Fruit fly (Drosophila melanogaster) whole organism, embryonic: ENCODE measurements around the gene mio.
A peak's percentile ranks its signal among the peaks of the same experiment; 100 is the strongest.

ENCODE experiments used
- Atf-2 ChIP-seq: fragments of 200-800 bp; sonication (Bioruptor generic); optimal IDR thresholded peaks from 2 replicates; lab custom pipeline; 2016; ENCODE audit warnings: missing biosample characterization, missing genetic modification characterization
- Bdp1 ChIP-seq: fragments of 200-800 bp; sonication (Bioruptor generic); optimal IDR thresholded peaks from 3 replicates; lab custom pipeline; 2016; ENCODE audit warnings: missing biosample characterization, missing genetic modification characterization
- C15 ChIP-seq: fragments of 200-800 bp; sonication (Bioruptor generic); IDR thresholded peaks from 3 replicates; pipeline ENCODE4 v1.3.6; 2022; ENCODE audit warnings: missing biosample characterization, missing genetic modification characterization
- CG10267 ChIP-seq: fragments of 200-800 bp; sonication (Bioruptor generic); optimal IDR thresholded peaks from 2 replicates; lab custom pipeline; 2018; ENCODE audit warnings: missing biosample characterization, mild to moderate bottlenecking, missing genetic modification characterization, moderate library complexity
- CG10565 ChIP-seq: fragments of 200-800 bp; sonication (Bioruptor generic); optimal IDR thresholded peaks from 3 replicates; lab custom pipeline; 2016; ENCODE audit warnings: missing biosample characterization, mild to moderate bottlenecking, missing genetic modification characterization
- CG10654 ChIP-seq: fragments of 200-800 bp; sonication (Bioruptor generic); optimal IDR thresholded peaks from 2 replicates; lab custom pipeline; 2016; ENCODE audit warnings: missing biosample characterization, missing genetic modification characterization
- CG11085 ChIP-seq: fragments of 200-800 bp; sonication (Bioruptor generic); IDR thresholded peaks from 2 replicates; pipeline ENCODE4 v1.3.6; 2022; ENCODE audit warnings: missing biosample characterization, missing genetic modification characterization
- CG12071 ChIP-seq: fragments of 200-800 bp; sonication (Bioruptor generic); optimal IDR thresholded peaks from 3 replicates; lab custom pipeline; 2018; ENCODE audit warnings: missing biosample characterization, mild to moderate bottlenecking, missing genetic modification characterization
- CG12391 ChIP-seq: fragments of 200-800 bp; sonication (Bioruptor generic); optimal IDR thresholded peaks from 3 replicates; lab custom pipeline; 2018; ENCODE audit warnings: missing biosample characterization, mild to moderate bottlenecking, missing genetic modification characterization, moderate library complexity
- CG13123 ChIP-seq: fragments of 200-800 bp; sonication (Bioruptor generic); optimal IDR thresholded peaks from 2 replicates; lab custom pipeline; 2016; ENCODE audit warnings: missing biosample characterization, missing genetic modification characterization
- CG13894 ChIP-seq: fragments of 200-800 bp; sonication (Bioruptor generic); optimal IDR thresholded peaks from 3 replicates; lab custom pipeline; 2018; ENCODE audit warnings: missing biosample characterization, mild to moderate bottlenecking, missing genetic modification characterization, moderate library complexity
- CG14050 ChIP-seq: fragments of 200-800 bp; sonication (Bioruptor generic); IDR thresholded peaks from 3 replicates; pipeline ENCODE4 v1.3.6; 2022; ENCODE audit warnings: missing biosample characterization, missing genetic modification characterization
- CG17186 ChIP-seq: fragments of 200-800 bp; sonication (Bioruptor generic); optimal IDR thresholded peaks from 3 replicates; lab custom pipeline; 2017; ENCODE audit warnings: missing biosample characterization, missing genetic modification reagents, missing genetic modification characterization
- CG17912 ChIP-seq: fragments of 200-800 bp; sonication (Bioruptor generic); optimal IDR thresholded peaks from 2 replicates; lab custom pipeline; 2018; ENCODE audit warnings: missing biosample characterization, mild to moderate bottlenecking, missing genetic modification characterization
- CG2116 ChIP-seq: fragments of 200-800 bp; sonication (Bioruptor generic); optimal IDR thresholded peaks from 3 replicates; lab custom pipeline; 2018; ENCODE audit warnings: missing biosample characterization, mild to moderate bottlenecking, missing genetic modification characterization
- CG33557 ChIP-seq: fragments of 200-800 bp; sonication (Bioruptor generic); optimal IDR thresholded peaks from 2 replicates; lab custom pipeline; 2019; ENCODE audit warnings: missing biosample characterization, mild to moderate bottlenecking, missing genetic modification characterization, moderate library complexity
- CG4282 ChIP-seq: fragments of 200-800 bp; sonication (Bioruptor generic); optimal IDR thresholded peaks from 2 replicates; lab custom pipeline; 2016; ENCODE audit warnings: missing biosample characterization, missing genetic modification characterization
- CG4424 ChIP-seq: fragments of 200-800 bp; sonication (Bioruptor generic); optimal IDR thresholded peaks from 3 replicates; lab custom pipeline; 2016; ENCODE audit warnings: missing biosample characterization, missing genetic modification characterization
- CG6654 ChIP-seq: fragments of 200-800 bp; sonication (Bioruptor generic); optimal IDR thresholded peaks from 2 replicates; lab custom pipeline; 2017; ENCODE audit warnings: missing biosample characterization, mild to moderate bottlenecking, missing genetic modification characterization
- CG8281 ChIP-seq: fragments of 200-800 bp; sonication (Bioruptor generic); optimal IDR thresholded peaks from 2 replicates; lab custom pipeline; 2018; ENCODE audit warnings: missing biosample characterization, mild to moderate bottlenecking, missing genetic modification characterization, moderate library complexity
- CG8359 ChIP-seq: fragments of 200-800 bp; sonication (Bioruptor generic); optimal IDR thresholded peaks from 2 replicates; lab custom pipeline; 2017; ENCODE audit warnings: missing biosample characterization, mild to moderate bottlenecking, missing genetic modification characterization, borderline replicate concordance
- CG8944 ChIP-seq: fragments of 200-800 bp; sonication (Bioruptor generic); optimal IDR thresholded peaks from 3 replicates; lab custom pipeline; 2016; ENCODE audit warnings: missing biosample characterization, missing genetic modification characterization
- D19A ChIP-seq: fragments of 200-800 bp; optimal IDR thresholded peaks from 3 replicates; lab custom pipeline; 2019; ENCODE audit warnings: missing biosample characterization, mild to moderate bottlenecking, missing genetic modification characterization, moderate library complexity
- Elba2 ChIP-seq: fragments of 200-800 bp; sonication (Bioruptor generic); optimal IDR thresholded peaks from 3 replicates; lab custom pipeline; 2016; ENCODE audit warnings: missing biosample characterization, missing genetic modification characterization
- Ets65A ChIP-seq: fragments of 200-800 bp; sonication (Bioruptor generic); peaks from one replicate; lab custom pipeline; 2016; ENCODE audit warnings: missing biosample characterization, missing genetic modification characterization
- H2.0 ChIP-seq: fragments of 200-800 bp; sonication (Bioruptor generic); IDR thresholded peaks from 2 replicates; pipeline ENCODE4 v1.3.6; 2022; ENCODE audit warnings: missing biosample characterization, missing genetic modification characterization
- Hr78 ChIP-seq, 2 experiments: fragments of 200-800 bp in 1 of 2; fragments of >200 bp in 1 of 2; sonication (Bioruptor generic) in 1 of 2; optimal IDR thresholded peaks; 2 replicates each; lab custom pipeline; 2017 to 2019; ENCODE audit warnings: missing biosample characterization in 2 of 2, missing genetic modification characterization in 2 of 2, mild to moderate bottlenecking in 1 of 2, moderate library complexity in 1 of 2
- Mes4 ChIP-seq: fragments of 200-800 bp; sonication (Bioruptor generic); optimal IDR thresholded peaks from 2 replicates; lab custom pipeline; 2016; ENCODE audit warnings: missing biosample characterization, missing genetic modification characterization
- Nf-YA ChIP-seq: fragments of 200-800 bp; sonication (Bioruptor generic); IDR thresholded peaks from 2 replicates; pipeline ENCODE4 v1.3.6; 2022; ENCODE audit warnings: missing biosample characterization, missing genetic modification characterization
- NfI ChIP-seq: fragments of 200-800 bp; sonication (Bioruptor generic); optimal IDR thresholded peaks from 3 replicates; lab custom pipeline; 2018; ENCODE audit warnings: missing biosample characterization, mild to moderate bottlenecking, missing genetic modification characterization, moderate library complexity
- Poxn ChIP-seq: fragments of 200-800 bp; sonication (Bioruptor generic); IDR thresholded peaks from 2 replicates; pipeline ENCODE4 v1.3.6; 2022; ENCODE audit warnings: missing biosample characterization, missing genetic modification characterization
- aop ChIP-seq: fragments of 200-800 bp; sonication (Bioruptor generic); IDR thresholded peaks from 2 replicates; pipeline ENCODE4 v1.3.6; 2022; ENCODE audit warnings: missing biosample characterization, missing genetic modification characterization
- ash1 ChIP-seq: fragments of 200-800 bp; sonication (Bioruptor generic); optimal IDR thresholded peaks from 2 replicates; lab custom pipeline; 2018; ENCODE audit warnings: missing biosample characterization, mild to moderate bottlenecking, missing genetic modification characterization
- az2 ChIP-seq: fragments of 200-800 bp; sonication (Bioruptor generic); optimal IDR thresholded peaks from 3 replicates; lab custom pipeline; 2016; ENCODE audit warnings: missing biosample characterization, missing genetic modification characterization
- br ChIP-seq: fragments of >200 bp; optimal IDR thresholded peaks from 2 replicates; lab custom pipeline; 2017
- dysf ChIP-seq: fragments of 200-800 bp; sonication (Bioruptor generic); IDR thresholded peaks from 3 replicates; pipeline ENCODE4 v1.3.6; 2022; ENCODE audit warnings: missing biosample characterization, missing genetic modification characterization
- fd3F ChIP-seq: fragments of 200-800 bp; sonication (Bioruptor generic); optimal IDR thresholded peaks from 2 replicates; lab custom pipeline; 2018; ENCODE audit warnings: missing biosample characterization, mild to moderate bottlenecking, missing genetic modification characterization, moderate library complexity
- fd64A ChIP-seq: fragments of 200-800 bp; sonication (Bioruptor generic); optimal IDR thresholded peaks from 3 replicates; lab custom pipeline; 2018; ENCODE audit warnings: missing biosample characterization, mild to moderate bottlenecking, missing genetic modification characterization
- fd96Cb ChIP-seq: fragments of 200-800 bp; sonication (Bioruptor generic); optimal IDR thresholded peaks from 2 replicates; lab custom pipeline; 2018; ENCODE audit warnings: missing biosample characterization, mild to moderate bottlenecking, missing genetic modification characterization, moderate library complexity
- gcm ChIP-seq: fragments of 200-800 bp; sonication (Bioruptor generic); optimal IDR thresholded peaks from 2 replicates; lab custom pipeline; 2019; ENCODE audit warnings: missing biosample characterization, mild to moderate bottlenecking, missing genetic modification characterization, moderate library complexity
- hbn ChIP-seq: fragments of 200-800 bp; sonication (Bioruptor generic); IDR thresholded peaks from 2 replicates; pipeline ENCODE4 v1.3.6; 2022; ENCODE audit warnings: missing biosample characterization, missing genetic modification characterization; ENCODE audit not compliant: partially characterized antibody
- hkb ChIP-seq, 2 experiments: fragments of 200-800 bp in 1 of 2; fragments of >200 bp in 1 of 2; sonication (Bioruptor generic) in 1 of 2; IDR thresholded peaks in 1 of 2; optimal IDR thresholded peaks in 1 of 2; 2 replicates each; pipeline versions ENCODE4 v1.3.6 to Lab custom; 2017 to 2022; ENCODE audit warnings: missing biosample characterization in 1 of 2, missing genetic modification characterization in 1 of 2
- kah ChIP-seq: fragments of 200-800 bp; sonication (Bioruptor generic); optimal IDR thresholded peaks from 2 replicates; lab custom pipeline; 2018; ENCODE audit warnings: missing biosample characterization, mild to moderate bottlenecking, missing genetic modification characterization
- lilli ChIP-seq: fragments of 200-800 bp; sonication (Bioruptor generic); optimal IDR thresholded peaks from 3 replicates; lab custom pipeline; 2016; ENCODE audit warnings: missing biosample characterization, missing genetic modification characterization
- mld ChIP-seq: fragments of 200-800 bp; sonication (Bioruptor generic); IDR thresholded peaks from 3 replicates; pipeline ENCODE4 v1.3.6; 2022; ENCODE audit warnings: missing biosample characterization, missing genetic modification characterization; ENCODE audit not compliant: partially characterized antibody
- nerfin-1 ChIP-seq: fragments of 200-800 bp; sonication (Bioruptor generic); optimal IDR thresholded peaks from 3 replicates; lab custom pipeline; 2019; ENCODE audit warnings: missing biosample characterization, mild to moderate bottlenecking, missing genetic modification characterization, moderate library complexity
- pnt ChIP-seq: fragments of 200-800 bp; sonication (Bioruptor generic); optimal IDR thresholded peaks from 3 replicates; lab custom pipeline; 2016; ENCODE audit warnings: missing biosample characterization, missing genetic modification characterization
- schlank ChIP-seq: fragments of 200-800 bp; sonication (Bioruptor generic); optimal IDR thresholded peaks from 2 replicates; lab custom pipeline; 2018; ENCODE audit warnings: missing biosample characterization, mild to moderate bottlenecking, missing genetic modification characterization
- toy ChIP-seq: fragments of 200-800 bp; sonication (Bioruptor generic); IDR thresholded peaks from 2 replicates; pipeline ENCODE4 v1.3.6; 2022; ENCODE audit warnings: missing biosample characterization, missing genetic modification characterization
- wek ChIP-seq: fragments of 200-800 bp; sonication (Bioruptor generic); optimal IDR thresholded peaks from 3 replicates; lab custom pipeline; 2018; ENCODE audit warnings: missing biosample characterization, mild to moderate bottlenecking, missing genetic modification characterization, moderate library complexity

Gene mio

DNA sequence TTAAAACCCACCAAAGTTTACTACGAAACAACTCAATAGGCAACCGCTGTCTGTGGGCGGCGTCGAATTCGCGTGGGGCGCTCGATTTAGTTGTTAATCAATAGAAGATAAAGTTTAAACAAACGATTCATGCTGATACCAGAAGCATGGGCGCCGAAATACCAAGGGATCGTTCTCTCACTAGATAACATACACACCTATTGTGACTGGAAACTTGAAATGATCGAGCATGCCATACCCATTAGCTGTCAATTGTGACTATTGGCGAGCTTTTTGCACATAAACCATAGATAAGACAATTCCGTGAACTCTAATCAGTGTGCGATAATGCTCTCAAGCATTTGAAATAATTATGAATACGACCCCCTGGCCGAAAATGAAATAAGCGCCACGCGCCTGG is 37.7 kb upstream of the mio start (continued):
- TF ChIP-seq CG12071 (GFP tag; lab: Kevin White, UChicago) (peak; percentile 83), toy (0 out of 2 replicates have a peak, but pooled peaks have one; percentile 44), pnt (GFP tag; lab: Kevin White, UChicago) (peak; percentile 61), fd3F (GFP tag; lab: Kevin White, UChicago) (peak; percentile 69), Nf-YA (GFP tag; lab: Robert Waterston, UW) (peak; percentile 64; the same call in 1 of the 2 replicates), Ets65A (peak; percentile 93), mld (no peak), CG2116 (no peak), Poxn (GFP tag; lab: Robert Waterston, UW) (no peak), CG14050 (GFP tag; lab: Robert Waterston, UW) (peak; percentile 47), schlank (peak; percentile 48), CG17912 (GFP tag; lab: Kevin White, UChicago) (no peak), H2.0 (peak; percentile 54; the same call in 1 of the 2 replicates), NfI (GFP tag; lab: Kevin White, UChicago) (peak; percentile 74), Atf-2 (peak; percentile 71), CG17186 (GFP tag; lab: Kevin White, UChicago) (no peak), Hr78 (GFP tag; optimal IDR thresholded peaks at IDR 0.05; lab: Kevin White, UChicago) (no peak), lilli (GFP tag; lab: Kevin White, UChicago) (peak; percentile 85), az2 (GFP tag; lab: Kevin White, UChicago) (peak; percentile 59), CG8281 (peak; percentile 45), CG6654 (peak; percentile 12), hkb (optimal IDR thresholded peaks at IDR 0.05; lab: Kevin White, UChicago) (no peak), hkb (GFP tag; IDR thresholded peaks at IDR 0.05; lab: Robert Waterston, UW) (peak; percentile 73), CG12391 (tag; lab: Kevin White, UChicago) (peak; percentile 59), wek (peak; percentile 32), aop (GFP tag; lab: Robert Waterston, UW) (0 out of 2 replicates have a peak, but pooled peaks have one; percentile 5), CG33557 (GFP tag; lab: Kevin White, UChicago) (no peak), kah (GFP tag; lab: Kevin White, UChicago) (peak; percentile 39), nerfin-1 (tag; lab: Kevin White, UChicago) (peak; percentile 59), CG13123 (GFP tag; lab: Kevin White, UChicago) (peak; percentile 34), hbn (GFP tag; lab: Robert Waterston, UW) (no peak), CG8944 (GFP tag; lab: Kevin White, UChicago) (peak; percentile 65), CG4424 (peak; percentile 47), dysf (peak; percentile 86), CG10267 (no peak), Mes4 (GFP tag; lab: Kevin White, UChicago) (peak; percentile 35), gcm (GFP tag; lab: Kevin White, UChicago) (peak; percentile 18), CG4282 (peak; percentile 57), fd96Cb (peak; percentile 64), ash1 (GFP tag; lab: Kevin White, UChicago) (peak; percentile 30), CG10654 (GFP tag; lab: Kevin White, UChicago) (peak; percentile 51), Elba2 (GFP tag; lab: Kevin White, UChicago) (no peak), CG13894 (peak; percentile 31), Bdp1 (GFP tag; lab: Kevin White, UChicago) (no peak), CG11085 (GFP tag; lab: Robert Waterston, UW) (peak; percentile 46; the same call in 1 of the 2 replicates), CG10565 (GFP tag; lab: Kevin White, UChicago) (no peak), CG8359 (GFP tag; lab: Kevin White, UChicago) (peak; percentile 0), C15 (0 out of 3 replicates have a peak, but pooled peaks have one; percentile 38), fd64A (GFP tag; lab: Kevin White, UChicago) (no peak), D19A (tag; lab: Kevin White, UChicago) (peak; percentile 48), br (lab: Kevin White, UChicago) (no peak)
